Fruit fly (Drosophila melanogaster): ENCODE results near the gene sloth2.

Gene sloth2

DNA sequence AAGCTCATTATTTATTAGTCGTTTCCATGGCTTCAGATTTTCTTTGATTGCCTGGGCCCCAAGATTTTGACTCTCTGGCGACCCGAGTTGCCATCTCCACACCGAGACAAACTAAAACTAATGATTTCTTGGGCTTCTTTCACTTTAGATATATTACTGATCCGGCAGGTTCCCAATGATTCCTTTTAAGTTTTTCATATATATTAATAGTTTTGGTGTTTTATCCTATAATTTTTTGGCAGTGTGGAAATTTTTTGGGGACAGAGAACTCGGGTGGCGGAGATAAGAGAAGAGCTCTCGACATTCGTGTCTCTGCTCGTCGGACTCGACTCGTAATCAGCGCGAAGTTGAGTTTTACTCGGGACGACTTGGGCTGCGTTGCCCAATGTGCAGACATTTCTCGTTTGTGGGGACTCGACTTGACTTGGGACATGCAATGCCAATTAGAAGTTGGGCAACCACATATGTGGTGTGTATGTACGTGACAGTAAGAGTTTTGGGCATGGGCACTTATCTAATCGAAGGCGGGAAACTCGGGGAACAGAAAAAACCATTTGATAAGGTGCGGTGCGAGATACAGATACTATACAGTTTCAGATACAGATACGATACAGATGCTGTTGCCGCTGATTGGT, 9.9 kb upstream of the sloth2 start (continued):
- TF ChIP-seq Mad (GFP tag; optimal IDR thresholded peaks at IDR 0.05): no peak
- TF ChIP-seq Pdp1 (GFP tag; optimal IDR thresholded peaks at IDR 0.05): peak in 1 of 2 experiments; percentile 63
- peak; percentile 39 for TF ChIP-seq org-1 (GFP tag; optimal IDR thresholded peaks at IDR 0.05)
- peak; percentile 60 for TF ChIP-seq CG15269 (tag; optimal IDR thresholded peaks at IDR 0.05)
- TF ChIP-seq CG17829 (tag; optimal IDR thresholded peaks at IDR 0.05): peak; percentile 46
- TF ChIP-seq CG9437 (GFP tag; optimal IDR thresholded peaks at IDR 0.05): peak; percentile 36
- TF ChIP-seq CG11504 (tag; optimal IDR thresholded peaks at IDR 0.05): peak; percentile 3
- no peak for TF ChIP-seq CG2889 (GFP tag; IDR thresholded peaks at IDR 0.05)
- TF ChIP-seq pan (optimal IDR thresholded peaks at IDR 0.05): no peak
- TF ChIP-seq pan (GFP tag; optimal IDR thresholded peaks at IDR 0.05 in 1 of 2, IDR thresholded peaks at IDR 0.05 in 1 of 2): peak in 1 of 2 experiments; percentile 74
- TF ChIP-seq stc (GFP tag; IDR thresholded peaks at IDR 0.05): 0 out of 2 replicates have a peak, but pooled peaks have one; percentile 5
- TF ChIP-seq Fer1 (GFP tag; optimal IDR thresholded peaks at IDR 0.05): peak; percentile 60
- no peak for TF ChIP-seq CG6791 (GFP tag; IDR thresholded peaks at IDR 0.05; ENCODE audit: partially characterized antibody)
- peak; percentile 45 for TF ChIP-seq CG1024 (GFP tag; IDR thresholded peaks at IDR 0.05)
- peak; percentile 30 for TF ChIP-seq dmrt11E (tag; optimal IDR thresholded peaks at IDR 0.05)
- peak; percentile 2 for TF ChIP-seq HLH54F (GFP tag; optimal IDR thresholded peaks at IDR 0.05)
- TF ChIP-seq CG12299 (tag; optimal IDR thresholded peaks at IDR 0.05): peak; percentile 36
- TF ChIP-seq unc-4 (GFP tag; IDR thresholded peaks at IDR 0.05; ENCODE audit: partially characterized antibody): no peak
- no peak for TF ChIP-seq Poxn (GFP tag; IDR thresholded peaks at IDR 0.05)
- peak; percentile 58 for TF ChIP-seq tap (tag; optimal IDR thresholded peaks at IDR 0.05)
- TF ChIP-seq CG14014 (GFP tag; IDR thresholded peaks at IDR 0.05): peak; percentile 16; the same call in 1 of the 2 replicates
- TF ChIP-seq CG17385 (GFP tag; optimal IDR thresholded peaks at IDR 0.05): peak; percentile 50
- peak; percentile 94 for TF ChIP-seq Deaf1 (tag; optimal IDR thresholded peaks at IDR 0.05)
- TF ChIP-seq CG6689 (GFP tag; IDR thresholded peaks at IDR 0.05): peak; percentile 56; the same call in 1 of the 2 replicates
- TF ChIP-seq CG10209 (GFP tag; optimal IDR thresholded peaks at IDR 0.05): peak; percentile 43
- TF ChIP-seq Meics (GFP tag; optimal IDR thresholded peaks at IDR 0.05): peak; percentile 63
- peak; percentile 51; the same call in 1 of the 2 replicates for TF ChIP-seq Ptx1 (GFP tag; IDR thresholded peaks at IDR 0.05)
- TF ChIP-seq CG13424 (tag; optimal IDR thresholded peaks at IDR 0.05): peak; percentile 63
- TF ChIP-seq ranshi (GFP tag; IDR thresholded peaks at IDR 0.05): peak; percentile 63
- TF ChIP-seq CG17328 (GFP tag; IDR thresholded peaks at IDR 0.05): peak; percentile 43; the same call in 1 of the 2 replicates
- TF ChIP-seq CG11696 (GFP tag; IDR thresholded peaks at IDR 0.05): no peak
- TF ChIP-seq fd64A (GFP tag; optimal IDR thresholded peaks at IDR 0.05): no peak
- TF ChIP-seq CG4424 (GFP tag; optimal IDR thresholded peaks at IDR 0.05): peak; percentile 48
- peak; percentile 12 for TF ChIP-seq HHEX (GFP tag; optimal IDR thresholded peaks at IDR 0.05)
- TF ChIP-seq Atf3 (GFP tag; optimal IDR thresholded peaks at IDR 0.05): no peak
- peak; percentile 56 for TF ChIP-seq Vsx1 (GFP tag; optimal IDR thresholded peaks at IDR 0.05)
- peak; percentile 35 for TF ChIP-seq CG10979 (tag; optimal IDR thresholded peaks at IDR 0.05)
- peak; percentile 75 for TF ChIP-seq CG18599 (GFP tag; optimal IDR thresholded peaks at IDR 0.05)
- TF ChIP-seq Drgx (GFP tag; IDR thresholded peaks at IDR 0.05): no peak; the same call in 1 of the 2 replicates
- TF ChIP-seq CG14710 (tag; optimal IDR thresholded peaks at IDR 0.05): peak; percentile 25
- TF ChIP-seq Oli (tag; optimal IDR thresholded peaks at IDR 0.05): peak; percentile 20
- TF ChIP-seq Mrtf (GFP tag; IDR thresholded peaks at IDR 0.05): peak; percentile 67; the same call in 1 of the 3 replicates
- no peak for TF ChIP-seq Dfd (GFP tag; optimal IDR thresholded peaks at IDR 0.05)
- TF ChIP-seq oc (tag; optimal IDR thresholded peaks at IDR 0.05): peak; percentile 29
- peak; percentile 11; the same call in 1 of the 3 replicates for TF ChIP-seq z (GFP tag; IDR thresholded peaks at IDR 0.05)
- peak; percentile 45; the same call in 1 of the 2 replicates for TF ChIP-seq ssp (GFP tag; IDR thresholded peaks at IDR 0.05)
- no peak for TF ChIP-seq CG8089 (GFP tag; optimal IDR thresholded peaks at IDR 0.05)
- TF ChIP-seq dpn (GFP tag; optimal IDR thresholded peaks at IDR 0.05): peak in 1 of 2 experiments; percentile 24
- TF ChIP-seq ase (GFP tag; IDR thresholded peaks at IDR 0.05): 0 out of 3 replicates have a peak, but pooled peaks have one; percentile 23
